Fruit fly (Drosophila melanogaster) whole organism, embryonic: ENCODE results near the gene Fpgs1.
A peak's percentile ranks its signal among the peaks of the same experiment; 100 is the strongest.

Experiments used
- Bteb2 ChIP-seq: fragments of 200-800 bp; sonication (Bioruptor generic); optimal IDR thresholded peaks from 2 replicates; lab custom pipeline; 2016; ENCODE audit warnings: missing biosample characterization, missing genetic modification characterization
- CG10209 ChIP-seq: fragments of 200-800 bp; sonication (Bioruptor generic); optimal IDR thresholded peaks from 3 replicates; lab custom pipeline; 2017; ENCODE audit warnings: missing biosample characterization, mild to moderate bottlenecking, missing genetic modification characterization, missing genetic modification reagents
- CG12155 ChIP-seq: fragments of 200-800 bp; sonication (Bioruptor generic); optimal IDR thresholded peaks from 3 replicates; lab custom pipeline; 2016; ENCODE audit warnings: missing biosample characterization, missing genetic modification characterization
- CG13424 ChIP-seq: fragments of 200-800 bp; sonication (Bioruptor generic); optimal IDR thresholded peaks from 2 replicates; lab custom pipeline; 2019; ENCODE audit warnings: missing biosample characterization, mild to moderate bottlenecking, missing genetic modification characterization, moderate library complexity
- CG15011 ChIP-seq: fragments of 200-800 bp; sonication (Bioruptor generic); optimal IDR thresholded peaks from 3 replicates; lab custom pipeline; 2018; ENCODE audit warnings: missing biosample characterization, mild to moderate bottlenecking, missing genetic modification characterization
- CG15479 ChIP-seq: fragments of 200-800 bp; sonication (Bioruptor generic); optimal IDR thresholded peaks from 3 replicates; lab custom pipeline; 2019; ENCODE audit warnings: missing biosample characterization, mild to moderate bottlenecking, missing genetic modification characterization, moderate library complexity
- CG15514 ChIP-seq: fragments of 200-800 bp; sonication (Bioruptor generic); optimal IDR thresholded peaks from 3 replicates; lab custom pipeline; 2017; ENCODE audit warnings: missing biosample characterization, missing genetic modification characterization, mild to moderate bottlenecking, moderate library complexity, missing genetic modification reagents
- CG18619 ChIP-seq: fragments of 200-800 bp; sonication (Bioruptor generic); optimal IDR thresholded peaks from 3 replicates; lab custom pipeline; 2017; ENCODE audit warnings: missing biosample characterization, mild to moderate bottlenecking, missing genetic modification characterization
- CG18764 ChIP-seq: fragments of 200-800 bp; sonication (Bioruptor generic); optimal IDR thresholded peaks from 3 replicates; lab custom pipeline; 2016; ENCODE audit warnings: missing biosample characterization, missing genetic modification characterization
- CG2889 ChIP-seq: fragments of 200-800 bp; sonication (Bioruptor generic); IDR thresholded peaks from 3 replicates; pipeline ENCODE4 v1.3.6; 2022; ENCODE audit warnings: missing biosample characterization, missing genetic modification characterization
- CG3065 ChIP-seq: fragments of 200-800 bp; sonication (Bioruptor generic); optimal IDR thresholded peaks from 2 replicates; lab custom pipeline; 2016; ENCODE audit warnings: missing biosample characterization, missing genetic modification characterization
- CG31388 ChIP-seq: fragments of 200-800 bp; sonication (Bioruptor generic); optimal IDR thresholded peaks from 2 replicates; lab custom pipeline; 2016; ENCODE audit warnings: missing biosample characterization, missing genetic modification characterization
- CG33213 ChIP-seq: fragments of 200-800 bp; sonication (Bioruptor generic); optimal IDR thresholded peaks from 3 replicates; lab custom pipeline; 2016; ENCODE audit warnings: missing biosample characterization, missing genetic modification characterization
- CG3847 ChIP-seq: fragments of 200-800 bp; sonication (Bioruptor generic); IDR thresholded peaks from 2 replicates; pipeline ENCODE4 v1.3.6; 2022; ENCODE audit warnings: missing biosample characterization, missing genetic modification characterization
- CG43689 ChIP-seq: fragments of 200-800 bp; sonication (Bioruptor generic); IDR thresholded peaks from 2 replicates; pipeline ENCODE4 v1.3.6; 2022; ENCODE audit warnings: missing biosample characterization, missing genetic modification characterization
- CG4730 ChIP-seq: fragments of 200-800 bp; sonication (Bioruptor generic); IDR thresholded peaks from 2 replicates; pipeline ENCODE4 v1.3.6; 2022; ENCODE audit warnings: missing biosample characterization, missing genetic modification characterization
- CG6683 ChIP-seq: fragments of 200-800 bp; sonication (Bioruptor generic); optimal IDR thresholded peaks from 2 replicates; lab custom pipeline; 2017; ENCODE audit warnings: missing biosample characterization, mild to moderate bottlenecking, missing genetic modification characterization, missing genetic modification reagents
- CG7271 ChIP-seq: fragments of 200-800 bp; sonication (Bioruptor generic); optimal IDR thresholded peaks from 2 replicates; lab custom pipeline; 2018; ENCODE audit warnings: missing biosample characterization, mild to moderate bottlenecking, missing genetic modification characterization, moderate library complexity
- CG7556 ChIP-seq: fragments of 200-800 bp; sonication (Bioruptor generic); optimal IDR thresholded peaks from 2 replicates; lab custom pipeline; 2017; ENCODE audit warnings: missing biosample characterization, mild to moderate bottlenecking, missing genetic modification characterization
- CG8290 ChIP-seq, 3 experiments: fragments of 200-800 bp; sonication (Bioruptor generic); optimal IDR thresholded peaks; 2 replicates each; lab custom pipeline; 2016 to 2019; ENCODE audit warnings: missing biosample characterization in 3 of 3, missing genetic modification characterization in 3 of 3, mild to moderate bottlenecking in 2 of 3, moderate library complexity in 1 of 3
- CG8765 ChIP-seq: fragments of 200-800 bp; sonication (Bioruptor generic); IDR thresholded peaks from 2 replicates; pipeline ENCODE4 v1.3.6; 2022; ENCODE audit warnings: missing biosample characterization, missing genetic modification characterization
- CHES-1-like ChIP-seq: fragments of 200-800 bp; sonication (Bioruptor generic); optimal IDR thresholded peaks from 2 replicates; lab custom pipeline; 2016; ENCODE audit warnings: missing biosample characterization, missing genetic modification characterization
- Hr51 ChIP-seq, 2 experiments: fragments of 200-800 bp; sonication (Bioruptor generic); optimal IDR thresholded peaks; 2 replicates in 1 of 2; 3 replicates in 1 of 2; lab custom pipeline; 2016 to 2018; ENCODE audit warnings: missing biosample characterization in 2 of 2, missing genetic modification characterization in 2 of 2, mild to moderate bottlenecking in 1 of 2, moderate library complexity in 1 of 2
- MBD-R2 ChIP-seq: fragments of 200-800 bp; sonication (Bioruptor generic); IDR thresholded peaks from 2 replicates; pipeline ENCODE4 v1.3.6; 2022; ENCODE audit warnings: missing biosample characterization, missing genetic modification characterization
- MTF-1 ChIP-seq: fragments of 200-800 bp; sonication (Bioruptor generic); optimal IDR thresholded peaks from 2 replicates; lab custom pipeline; 2018; ENCODE audit warnings: missing biosample characterization, mild to moderate bottlenecking, missing genetic modification characterization, borderline replicate concordance
- NK7.1 ChIP-seq: fragments of 200-800 bp; sonication (Bioruptor generic); optimal IDR thresholded peaks from 3 replicates; lab custom pipeline; 2016; ENCODE audit warnings: missing biosample characterization, missing genetic modification characterization
- Six4 ChIP-seq: fragments of 200-800 bp; sonication (Bioruptor generic); optimal IDR thresholded peaks from 2 replicates; lab custom pipeline; 2016; ENCODE audit warnings: missing biosample characterization, missing genetic modification characterization
- ap ChIP-seq: fragments of 200-800 bp; sonication (Bioruptor generic); IDR thresholded peaks from 2 replicates; pipeline ENCODE4 v1.3.6; 2022; ENCODE audit warnings: missing biosample characterization, missing genetic modification characterization
- bab2 ChIP-seq: fragments of 200-800 bp; sonication (Bioruptor generic); optimal IDR thresholded peaks from 2 replicates; lab custom pipeline; 2016; ENCODE audit warnings: missing biosample characterization, missing genetic modification characterization
- ewg ChIP-seq: fragments of 200-800 bp; sonication (Bioruptor generic); optimal IDR thresholded peaks from 3 replicates; lab custom pipeline; 2017; ENCODE audit warnings: mild to moderate bottlenecking, missing biosample characterization, missing genetic modification reagents, missing genetic modification characterization
- fd64A ChIP-seq: fragments of 200-800 bp; sonication (Bioruptor generic); optimal IDR thresholded peaks from 3 replicates; lab custom pipeline; 2018; ENCODE audit warnings: missing biosample characterization, mild to moderate bottlenecking, missing genetic modification characterization
- gsb ChIP-seq: fragments of 200-800 bp; sonication (Bioruptor generic); IDR thresholded peaks from 2 replicates; pipeline ENCODE4 v1.3.6; 2022; ENCODE audit warnings: missing biosample characterization, missing genetic modification characterization
- hkb ChIP-seq, 2 experiments: fragments of 200-800 bp in 1 of 2; fragments of >200 bp in 1 of 2; sonication (Bioruptor generic) in 1 of 2; IDR thresholded peaks in 1 of 2; optimal IDR thresholded peaks in 1 of 2; 2 replicates each; pipeline versions ENCODE4 v1.3.6 to Lab custom; 2017 to 2022; ENCODE audit warnings: missing biosample characterization in 1 of 2, missing genetic modification characterization in 1 of 2
- hth ChIP-seq: fragments of >200 bp; optimal IDR thresholded peaks from 2 replicates; lab custom pipeline; 2017; ENCODE audit warnings: inconsistent platforms
- insv ChIP-seq, 2 experiments: fragments of 200-800 bp; sonication (Bioruptor generic); optimal IDR thresholded peaks; 3 replicates each; lab custom pipeline; 2016 to 2018; ENCODE audit warnings: missing biosample characterization in 2 of 2, missing genetic modification characterization in 2 of 2
- knrl ChIP-seq: fragments of 200-800 bp; sonication (Bioruptor generic); IDR thresholded peaks from 3 replicates; pipeline ENCODE4 v1.3.6; 2022; ENCODE audit warnings: missing biosample characterization, missing genetic modification characterization; ENCODE audit not compliant: partially characterized antibody
- lab ChIP-seq: fragments of 200-800 bp; sonication (Bioruptor generic); optimal IDR thresholded peaks from 3 replicates; lab custom pipeline; 2017; ENCODE audit warnings: missing biosample characterization, missing genetic modification characterization, mild to moderate bottlenecking, moderate library complexity, missing genetic modification reagents
- lov ChIP-seq, 2 experiments: fragments of 200-800 bp in 1 of 2; fragments of >200 bp in 1 of 2; sonication (Bioruptor generic) in 1 of 2; IDR thresholded peaks in 1 of 2; optimal IDR thresholded peaks in 1 of 2; 2 replicates in 1 of 2; 3 replicates in 1 of 2; pipeline versions ENCODE4 v1.3.6 to Lab custom; 2017 to 2022; ENCODE audit warnings: missing biosample characterization in 1 of 2, missing genetic modification characterization in 1 of 2
- mirr ChIP-seq: fragments of 200-800 bp; sonication (Bioruptor generic); optimal IDR thresholded peaks from 3 replicates; lab custom pipeline; 2018; ENCODE audit warnings: missing biosample characterization, mild to moderate bottlenecking, missing genetic modification characterization
- sc ChIP-seq, 3 experiments: fragments of >200 bp in 2 of 3; fragments of 200-800 bp in 1 of 3; sonication (Bioruptor generic) in 1 of 3; optimal IDR thresholded peaks; 2 replicates in 2 of 3; 3 replicates in 1 of 3; lab custom pipeline; 2017; ENCODE audit warnings: mild to moderate bottlenecking in 1 of 3, missing biosample characterization in 1 of 3, missing genetic modification characterization in 1 of 3, missing genetic modification reagents in 1 of 3
- sisA ChIP-seq: fragments of 200-800 bp; sonication (Bioruptor generic); IDR thresholded peaks from 2 replicates; pipeline ENCODE4 v1.3.6; 2022; ENCODE audit warnings: missing biosample characterization, missing genetic modification characterization
- slp2 ChIP-seq: fragments of 200-800 bp; sonication (Bioruptor generic); optimal IDR thresholded peaks from 2 replicates; lab custom pipeline; 2016; ENCODE audit warnings: missing biosample characterization, missing genetic modification characterization
- ssp ChIP-seq: fragments of 200-800 bp; sonication (Bioruptor generic); IDR thresholded peaks from 2 replicates; pipeline ENCODE4 v1.3.6; 2022; ENCODE audit warnings: missing biosample characterization, missing genetic modification characterization
- tgo ChIP-seq: fragments of 200-800 bp; sonication (Bioruptor generic); IDR thresholded peaks from 3 replicates; pipeline ENCODE4 v1.3.6; 2022; ENCODE audit warnings: missing biosample characterization, missing genetic modification characterization
- toy ChIP-seq: fragments of 200-800 bp; sonication (Bioruptor generic); IDR thresholded peaks from 2 replicates; pipeline ENCODE4 v1.3.6; 2022; ENCODE audit warnings: missing biosample characterization, missing genetic modification characterization
- tup ChIP-seq: fragments of 200-800 bp; sonication (Bioruptor generic); optimal IDR thresholded peaks from 2 replicates; lab custom pipeline; 2016; ENCODE audit warnings: missing biosample characterization, mild to moderate bottlenecking, missing genetic modification characterization, moderate library complexity
- tx ChIP-seq: fragments of 200-800 bp; sonication (Bioruptor generic); optimal IDR thresholded peaks from 2 replicates; lab custom pipeline; 2016; ENCODE audit warnings: missing biosample characterization, missing genetic modification characterization
- vfl ChIP-seq: fragments of 200-800 bp; sonication (Bioruptor generic); optimal IDR thresholded peaks from 2 replicates; lab custom pipeline; 2016; ENCODE audit warnings: missing biosample characterization, missing genetic modification characterization
- wor ChIP-seq: fragments of 200-800 bp; sonication (Bioruptor generic); IDR thresholded peaks from 2 replicates; pipeline ENCODE4 v1.3.6; 2022; ENCODE audit warnings: missing biosample characterization, missing genetic modification characterization

Fpgs1 gene

DNA sequence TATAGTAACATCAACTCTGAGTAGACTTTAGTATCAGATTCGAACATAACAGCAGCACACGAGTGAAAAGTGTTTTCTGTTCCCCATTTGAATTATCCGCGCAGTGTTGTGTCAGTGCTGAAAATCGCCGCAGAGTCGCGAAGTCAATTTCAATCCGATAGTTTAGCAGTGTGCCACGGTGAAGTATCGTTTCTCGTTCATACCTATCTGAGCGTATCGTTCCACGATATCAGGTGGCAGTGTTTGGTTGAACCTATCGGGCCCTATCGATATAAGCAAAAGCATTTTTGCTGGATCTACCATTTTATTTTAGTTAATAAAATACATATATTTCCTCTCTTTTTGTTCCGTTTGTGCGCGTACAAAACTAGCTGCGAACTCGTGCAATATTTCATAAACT is 41.9 kb downstream of the Fpgs1 start, which contains the start of gene CkIalpha (continued):
- TF ChIP-seq Hr51 (GFP tag; optimal IDR thresholded peaks at IDR 0.05; lab: Kevin White, UChicago) = peak in 1 of 2 experiments; percentile 60
- TF ChIP-seq slp2 (GFP tag; lab: Kevin White, UChicago) = no peak
- no peak for TF ChIP-seq tup (GFP tag; lab: Kevin White, UChicago)
- TF ChIP-seq CG15514 (GFP tag; lab: Kevin White, UChicago) = peak; percentile 94
- TF ChIP-seq CG15011 (GFP tag; lab: Kevin White, UChicago) = no peak
- TF ChIP-seq mirr (GFP tag; lab: Kevin White, UChicago) = no peak
- peak; percentile 30 for TF ChIP-seq CG13424 (tag; lab: Kevin White, UChicago)
- peak; percentile 1 for TF ChIP-seq CG6683 (GFP tag; lab: Kevin White, UChicago)
- peak; percentile 71 for TF ChIP-seq CHES-1-like
- no peak for TF ChIP-seq CG4730 (GFP tag; lab: Robert Waterston, UW)
- TF ChIP-seq CG12155 (GFP tag; lab: Kevin White, UChicago) = peak; percentile 88
- TF ChIP-seq CG18764 (GFP tag; lab: Kevin White, UChicago) = peak; percentile 15
- peak; percentile 42 for TF ChIP-seq CG8290 (GFP tag; optimal IDR thresholded peaks at IDR 0.05; lab: Kevin White, UChicago)
- peak in 1 of 2 experiments; percentile 92 for TF ChIP-seq CG8290 (tag; optimal IDR thresholded peaks at IDR 0.05; lab: Kevin White, UChicago)
- no peak for TF ChIP-seq sc (optimal IDR thresholded peaks at IDR 0.05; lab: Kevin White, UChicago)
- no peak for TF ChIP-seq sc (GFP tag; optimal IDR thresholded peaks at IDR 0.05; lab: Kevin White, UChicago)
- TF ChIP-seq CG3847 (GFP tag; lab: Robert Waterston, UW) = peak; percentile 86
- TF ChIP-seq knrl (GFP tag; lab: Robert Waterston, UW) = peak; percentile 98
- TF ChIP-seq wor (GFP tag; lab: Robert Waterston, UW) = no peak
- no peak for TF ChIP-seq CG2889 (GFP tag; lab: Robert Waterston, UW)
- TF ChIP-seq CG18619 = peak; percentile 19
- TF ChIP-seq hth (lab: Kevin White, UChicago) = no peak
- 0 out of 3 replicates have a peak, but pooled peaks have one; percentile 27 for TF ChIP-seq tgo (GFP tag; lab: Robert Waterston, UW)
- TF ChIP-seq toy = 0 out of 2 replicates have a peak, but pooled peaks have one; percentile 13
- no peak; the same call in 1 of the 2 replicates for TF ChIP-seq ssp (GFP tag; lab: Robert Waterston, UW)
- TF ChIP-seq CG7271 (tag; lab: Kevin White, UChicago) = no peak
- peak; percentile 59 for TF ChIP-seq sisA (GFP tag; lab: Robert Waterston, UW)
- peak; percentile 48 for TF ChIP-seq Bteb2 (GFP tag; lab: Kevin White, UChicago)
- peak; percentile 57 for TF ChIP-seq vfl (GFP tag; lab: Kevin White, UChicago)
- TF ChIP-seq tx = peak; percentile 42
- TF ChIP-seq CG43689 (GFP tag; lab: Robert Waterston, UW) = no peak
- peak; percentile 58 for TF ChIP-seq lab (GFP tag; lab: Kevin White, UChicago)
- TF ChIP-seq CG10209 = peak; percentile 8
- TF ChIP-seq bab2 (GFP tag; lab: Kevin White, UChicago) = peak; percentile 32
- TF ChIP-seq CG33213 (GFP tag; lab: Kevin White, UChicago) = peak; percentile 74
- TF ChIP-seq CG8765 (GFP tag; lab: Robert Waterston, UW) = 0 out of 2 replicates have a peak, but pooled peaks have one; percentile 23
- no peak for TF ChIP-seq ap
- no peak for TF ChIP-seq fd64A
- no peak for TF ChIP-seq NK7.1 (GFP tag; lab: Kevin White, UChicago)
- TF ChIP-seq insv (GFP tag; optimal IDR thresholded peaks at IDR 0.05; lab: Kevin White, UChicago) = peak in 1 of 2 experiments; percentile 12
- no peak for TF ChIP-seq MTF-1 (GFP tag; lab: Kevin White, UChicago)
- no peak for TF ChIP-seq gsb (GFP tag; lab: Robert Waterston, UW)
- peak; percentile 22 for TF ChIP-seq ewg (GFP tag; lab: Kevin White, UChicago)
- no peak for TF ChIP-seq CG31388
- peak; percentile 36 for TF ChIP-seq Six4 (GFP tag; lab: Kevin White, UChicago)
- TF ChIP-seq lov (optimal IDR thresholded peaks at IDR 0.05; lab: Kevin White, UChicago) = no peak
- TF ChIP-seq lov (GFP tag; IDR thresholded peaks at IDR 0.05; lab: Robert Waterston, UW) = no peak
- TF ChIP-seq CG7556 (GFP tag; lab: Kevin White, UChicago) = no peak
- TF ChIP-seq CG15479 (GFP tag; lab: Kevin White, UChicago) = no peak
- TF ChIP-seq MBD-R2 (GFP tag; lab: Robert Waterston, UW) = peak; percentile 65; the same call in 1 of the 2 replicates
- TF ChIP-seq CG3065 (GFP tag; lab: Kevin White, UChicago) = no peak
- no peak for TF ChIP-seq hkb (optimal IDR thresholded peaks at IDR 0.05; lab: Kevin White, UChicago)
- TF ChIP-seq hkb (GFP tag; IDR thresholded peaks at IDR 0.05; lab: Robert Waterston, UW) = peak; percentile 59
